Worm (Caenorhabditis elegans): ENCODE measurements around the gene T05A7.1.

- TF ChIP-seq ham-2 (GFP tag; optimal IDR thresholded peaks at IDR 0.05): no peak
- TF ChIP-seq ztf-11 (tag; optimal IDR thresholded peaks at IDR 0.05): no peak
- TF ChIP-seq pha-4 (tag; optimal IDR thresholded peaks at IDR 0.05): no peak
- TF ChIP-seq mab-5 (tag; optimal IDR thresholded peaks at IDR 0.05): no peak
- TF ChIP-seq unc-39 (tag; optimal IDR thresholded peaks at IDR 0.05): no peak
- TF ChIP-seq nhr-237 (tag; optimal IDR thresholded peaks at IDR 0.05): no peak
- TF ChIP-seq nhr-28 (tag; optimal IDR thresholded peaks at IDR 0.05): no peak
- TF ChIP-seq lsy-2 (tag; optimal IDR thresholded peaks at IDR 0.05): no peak
- no peak for TF ChIP-seq nhr-12 (tag; optimal IDR thresholded peaks at IDR 0.05)
- no peak for TF ChIP-seq snpc-4 (tag; optimal IDR thresholded peaks at IDR 0.05)
- no peak for TF ChIP-seq mep-1 (tag; optimal IDR thresholded peaks at IDR 0.05)
- no peak for TF ChIP-seq cnd-1 (tag; optimal IDR thresholded peaks at IDR 0.05)
- no peak for TF ChIP-seq ces-1 (GFP tag; optimal IDR thresholded peaks at IDR 0.05)
Measured at ce11 chrII:4655834-4656233, 22.2 kb upstream of the T05A7.1 start, which contains the start of gene fut-6.
